Fruit fly (Drosophila melanogaster) S2 (cell line): ENCODE data around the gene r-l.

ENCODE experiments used
- CG8478 ChIP-seq: fragments of >200 bp; optimal IDR thresholded peaks from 2 replicates; lab custom pipeline; 2018
- CTCF ChIP-seq, 2 experiments: fragments of >200 bp; optimal IDR thresholded peaks; 2 replicates each; lab custom pipeline; 2018

DNA sequence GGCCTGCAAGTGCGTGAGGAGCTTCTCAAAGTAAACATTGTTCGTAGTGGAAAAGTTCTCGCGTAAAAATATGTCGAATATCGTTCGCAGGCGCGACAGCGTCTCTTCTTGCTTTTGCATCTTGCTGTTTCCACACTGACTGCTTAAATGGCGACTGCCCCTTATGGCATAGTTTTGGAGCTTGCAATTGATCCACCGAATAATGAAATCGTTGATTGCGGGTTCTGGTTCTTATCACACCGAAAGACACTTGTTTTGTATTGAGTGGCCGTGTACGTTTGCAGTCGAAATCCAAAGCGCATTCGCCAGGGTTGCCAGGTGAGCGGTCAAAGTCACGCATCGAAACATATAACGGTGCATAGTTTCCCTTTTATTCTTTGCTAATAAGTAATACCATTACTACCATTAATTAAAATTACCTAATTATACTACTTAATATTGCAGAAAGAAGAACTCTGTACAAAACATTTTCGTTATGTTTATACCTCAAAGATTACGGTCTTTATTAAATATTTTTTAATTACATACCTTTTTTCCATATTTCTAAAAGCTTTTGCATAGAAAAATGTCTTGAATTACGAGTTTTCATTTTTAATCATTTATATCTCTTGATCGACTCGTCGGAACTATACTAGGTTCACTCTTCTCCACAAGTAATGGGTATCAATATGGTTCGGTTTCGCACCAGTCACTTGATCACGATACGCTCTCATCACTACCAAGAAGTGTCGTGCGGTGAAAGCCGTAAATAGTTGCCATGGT lies 28.5 kb upstream of the r-l start, which contains the start of the genes CG7044 and Tbc1d22:
- TF ChIP-seq CG8478 (lab: Kevin White, UChicago) (no peak), CTCF (optimal IDR thresholded peaks at IDR 0.05; lab: Kevin White, UChicago) (no peak)
